Worm (Caenorhabditis elegans): ENCODE results near the gene sri-63.

The sri-63 gene

DNA sequence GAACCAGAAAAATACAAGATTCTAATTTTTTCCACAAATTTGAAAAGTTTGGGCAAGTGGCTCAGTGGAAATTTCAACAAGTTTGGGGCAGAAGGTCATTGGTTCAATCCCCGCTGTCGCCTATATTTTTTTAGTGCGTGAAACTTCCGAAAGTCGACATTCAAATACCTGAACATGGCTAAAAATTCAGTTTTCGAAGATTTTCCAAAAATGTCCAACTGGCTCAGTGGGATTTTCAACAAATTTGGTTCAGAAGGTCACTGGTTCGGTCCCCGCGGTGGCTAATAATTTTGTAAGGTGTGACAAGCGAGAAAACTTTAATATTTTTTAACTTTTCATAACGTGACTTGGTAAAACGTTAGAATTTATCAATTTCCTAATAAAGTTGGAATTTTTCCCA, 22.5 kb upstream of the sri-63 start:
- TF ChIP-seq lin-39 (tag; optimal IDR thresholded peaks at IDR 0.05) (no peak), F16B12.6 (tag; optimal IDR thresholded peaks at IDR 0.05) (no peak), unc-130 (tag; optimal IDR thresholded peaks at IDR 0.05) (no peak), ztf-11 (tag; optimal IDR thresholded peaks at IDR 0.05) (no peak)

DNA sequence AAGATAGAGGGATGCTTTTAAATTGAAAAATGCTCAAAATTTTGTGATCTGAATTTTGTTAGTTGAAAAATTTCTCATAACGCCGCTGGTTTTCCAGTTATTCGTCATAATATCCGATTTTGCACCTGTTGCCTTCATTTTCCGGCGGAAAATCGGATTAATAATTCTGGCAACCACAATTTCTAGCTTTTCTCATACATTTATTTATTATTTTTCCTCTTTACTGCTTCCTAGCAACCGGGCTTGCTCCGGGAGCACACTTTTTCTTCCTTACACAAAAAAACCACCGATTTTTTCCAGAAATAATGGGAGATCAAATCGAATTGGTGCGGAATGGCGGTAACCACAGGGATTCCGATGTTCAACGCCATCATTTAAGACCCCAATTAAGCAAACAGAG, 19.8 kb upstream of the sri-63 start, which contains the start of gene F02E11.7:
Gene F02E11.7 (plus strand): TSS at position 301 of the 400 bp plus-strand sequence.
- peak; percentile 11 for TF ChIP-seq fkh-8 (tag; optimal IDR thresholded peaks at IDR 0.05)
- no peak for TF ChIP-seq C04F5.9 (tag; optimal IDR thresholded peaks at IDR 0.05)

DNA sequence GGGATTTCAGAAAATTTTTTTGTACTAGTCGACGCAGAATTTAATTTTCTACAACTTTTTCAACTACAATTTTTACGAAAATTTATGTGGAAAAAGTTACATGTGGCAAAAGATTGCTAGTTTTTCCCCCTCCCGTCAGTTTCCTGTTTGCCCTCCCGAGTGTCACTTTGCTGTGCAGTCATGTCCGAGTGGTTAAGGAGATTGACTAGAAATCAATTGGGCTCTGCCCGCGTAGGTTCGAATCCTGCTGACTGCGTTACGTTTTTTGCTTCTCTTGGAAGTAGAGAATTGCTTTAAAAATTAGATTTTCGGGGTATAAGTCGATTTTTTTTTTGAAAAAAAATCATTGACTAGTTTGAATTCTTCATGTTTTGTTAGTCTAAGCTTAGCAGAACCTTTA, 19.4 kb upstream of the sri-63 start:
- TF ChIP-seq efl-1 (optimal IDR thresholded peaks at IDR 0.05) (peak in 1 of 2 experiments; percentile 1), efl-1 (GFP tag; optimal IDR thresholded peaks at IDR 0.05 in 1 of 2) (no peak), blmp-1 (tag; optimal IDR thresholded peaks at IDR 0.05) (no peak), nhr-19 (GFP tag; conservative IDR thresholded peaks at IDR 0.05) (0 out of 2 replicates have a peak, but pooled peaks have one; percentile 8), nhr-85 (tag) (no peak), nhr-71 (tag; optimal IDR thresholded peaks at IDR 0.05) (no peak), zag-1 (tag; optimal IDR thresholded peaks at IDR 0.05) (no peak), lsy-2 (tag; optimal IDR thresholded peaks at IDR 0.05) (peak in 1 of 2 experiments; percentile 10), snu-23 (GFP tag; optimal IDR thresholded peaks at IDR 0.05) (peak; percentile 3)

DNA sequence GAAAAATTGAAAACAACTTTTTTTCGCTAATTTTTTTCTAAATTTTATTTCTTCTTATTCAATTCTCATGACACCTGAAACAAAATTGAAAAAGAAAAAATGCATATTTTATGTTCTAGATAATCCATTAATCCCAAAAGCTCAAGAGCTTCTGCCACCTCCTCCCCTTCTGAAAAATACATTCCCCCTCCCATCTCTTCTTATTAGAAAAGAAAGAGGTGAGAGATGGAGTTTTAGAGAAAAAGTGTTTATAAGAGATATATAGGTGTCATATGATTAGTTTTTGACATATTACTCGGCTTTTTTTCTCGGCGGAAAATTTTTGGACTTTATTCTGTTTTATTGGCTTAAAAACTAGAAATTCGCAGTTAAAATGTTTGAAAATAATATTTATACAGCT, 16.6 kb upstream of the sri-63 start:
- TF ChIP-seq lir-3 (tag; optimal IDR thresholded peaks at IDR 0.05; ENCODE audit: poor library complexity) (no peak), nhr-71 (tag; optimal IDR thresholded peaks at IDR 0.05) (peak; percentile 27), ztf-4 (tag; optimal IDR thresholded peaks at IDR 0.05) (no peak), pqm-1 (tag; optimal IDR thresholded peaks at IDR 0.05) (no peak), sptf-1 (tag; optimal IDR thresholded peaks at IDR 0.05) (no peak), zag-1 (tag; optimal IDR thresholded peaks at IDR 0.05) (no peak), fkh-8 (tag; optimal IDR thresholded peaks at IDR 0.05) (peak; percentile 4), mab-9 (GFP tag; IDR thresholded peaks at IDR 0.05) (no peak), skn-1 (tag; optimal IDR thresholded peaks at IDR 0.05) (no peak), dsc-1 (tag; optimal IDR thresholded peaks at IDR 0.05) (peak; percentile 59), elt-3 (tag; optimal IDR thresholded peaks at IDR 0.05) (no peak), hlh-17 (GFP tag; optimal IDR thresholded peaks at IDR 0.05; ENCODE audit: borderline replicate concordance) (no peak), mep-1 (tag; optimal IDR thresholded peaks at IDR 0.05) (peak; percentile 9), hlh-4 (tag; optimal IDR thresholded peaks at IDR 0.05) (no peak), nhr-76 (tag; optimal IDR thresholded peaks at IDR 0.05) (no peak), ces-1 (GFP tag; optimal IDR thresholded peaks at IDR 0.05) (no peak), snpc-4 (tag; optimal IDR thresholded peaks at IDR 0.05) (no peak), xbp-1 (tag; optimal IDR thresholded peaks at IDR 0.05) (no peak), nhr-20 (tag; optimal IDR thresholded peaks at IDR 0.05) (no peak), egl-13 (tag; optimal IDR thresholded peaks at IDR 0.05) (no peak), C16A3.4 (tag; optimal IDR thresholded peaks at IDR 0.05) (no peak), unc-30 (tag; optimal IDR thresholded peaks at IDR 0.05) (peak; percentile 26), ceh-63 (GFP tag; optimal IDR thresholded peaks at IDR 0.05) (no peak)

DNA sequence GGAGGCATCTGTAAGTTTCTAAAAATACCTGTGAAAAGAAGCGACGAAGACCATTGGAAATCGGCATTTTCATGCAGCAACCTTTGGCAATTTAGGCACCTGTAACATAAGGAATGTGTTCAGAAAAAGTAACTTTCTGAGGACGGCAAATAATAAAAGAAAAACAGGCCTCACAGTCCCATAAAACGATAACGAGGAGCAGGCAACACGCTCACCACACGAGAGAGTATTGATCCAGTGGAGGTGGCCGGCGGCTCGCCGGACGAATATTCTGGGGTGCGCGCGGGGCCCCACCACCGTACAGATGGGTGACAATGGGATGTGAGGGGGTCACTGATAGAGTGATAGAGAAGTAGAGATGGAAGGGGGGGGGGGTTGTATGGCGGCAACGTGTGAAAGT, 12.2 kb upstream of the sri-63 start, which contains the start of gene F02E11.3:
Gene F02E11.3 (minus strand): TSS at position 101 of the 400 bp plus-strand sequence.
- TF ChIP-seq lin-35 (GFP tag; optimal IDR thresholded peaks at IDR 0.05): no peak
- TF ChIP-seq sup-37 (GFP tag; optimal IDR thresholded peaks at IDR 0.05): no peak
- no peak for TF ChIP-seq jun-1 (tag; optimal IDR thresholded peaks at IDR 0.05)
- no peak for TF ChIP-seq nhr-11 (tag; optimal IDR thresholded peaks at IDR 0.05)
- no peak for TF ChIP-seq pag-3 (tag; optimal IDR thresholded peaks at IDR 0.05; ENCODE audit: borderline replicate concordance, insufficient read depth)
- TF ChIP-seq ces-1 (GFP tag; optimal IDR thresholded peaks at IDR 0.05): no peak
- no peak for TF ChIP-seq efl-3 (GFP tag; optimal IDR thresholded peaks at IDR 0.05)
- TF ChIP-seq nhr-76 (tag; optimal IDR thresholded peaks at IDR 0.05): no peak
- TF ChIP-seq ztf-11 (tag; optimal IDR thresholded peaks at IDR 0.05): no peak
- no peak for TF ChIP-seq aha-1 (tag; optimal IDR thresholded peaks at IDR 0.05)
- no peak for TF ChIP-seq fkh-4 (tag; optimal IDR thresholded peaks at IDR 0.05; ENCODE audit: borderline replicate concordance)
- no peak for TF ChIP-seq hlh-17 (GFP tag; optimal IDR thresholded peaks at IDR 0.05; ENCODE audit: borderline replicate concordance)
- TF ChIP-seq fkh-10 (GFP tag; optimal IDR thresholded peaks at IDR 0.05): no peak
- TF ChIP-seq unc-98 (GFP tag; IDR thresholded peaks at IDR 0.05): no peak
- no peak for TF ChIP-seq grh-1 (GFP tag; IDR thresholded peaks at IDR 0.05)
- TF ChIP-seq unc-30 (tag; optimal IDR thresholded peaks at IDR 0.05): no peak
- TF ChIP-seq egl-27 (tag; optimal IDR thresholded peaks at IDR 0.05): no peak

Data from whole organism, L1 larva.